Worm (Caenorhabditis elegans) whole organism, L3 larva: ENCODE data around the gene pals-32.

Experiments used
- R02D3.7 ChIP-seq: fragments of 150-350 bp; optimal IDR thresholded peaks from 2 replicates; lab custom pipeline; 2014; ENCODE audit warnings: missing biosample characterization, missing genetic modification characterization
- aly-2 ChIP-seq: fragments of 150-350 bp; optimal IDR thresholded peaks from 2 replicates; lab custom pipeline; 2014; ENCODE audit warnings: missing biosample characterization, missing genetic modification characterization
- ama-1 ChIP-seq: fragments of 150-350 bp; optimal IDR thresholded peaks from 2 replicates; lab custom pipeline; 2018
- ceh-16 ChIP-seq: sonication (generic microtip); optimal IDR thresholded peaks from 2 replicates; lab custom pipeline; 2017; ENCODE audit warnings: missing biosample characterization, missing genetic modification characterization
- ceh-28 ChIP-seq: fragments of 150-350 bp; optimal IDR thresholded peaks from 2 replicates; lab custom pipeline; 2014; ENCODE audit warnings: missing biosample characterization, missing genetic modification reagents, missing genetic modification characterization
- ceh-82 ChIP-seq: fragments of 150-350 bp; optimal IDR thresholded peaks from 2 replicates; lab custom pipeline; 2014; ENCODE audit warnings: missing biosample characterization, missing genetic modification characterization
- daf-12 ChIP-seq: fragments of 150-350 bp; optimal IDR thresholded peaks from 2 replicates; lab custom pipeline; 2014; ENCODE audit warnings: missing biosample characterization, missing genetic modification reagents, missing genetic modification characterization
- egl-5 ChIP-seq: fragments of 150-350 bp; optimal IDR thresholded peaks from 2 replicates; lab custom pipeline; 2017; ENCODE audit warnings: missing biosample characterization, missing genetic modification reagents, missing genetic modification characterization, inconsistent platforms
- elt-2 ChIP-seq: sonication (generic microtip); optimal IDR thresholded peaks from 2 replicates; lab custom pipeline; 2016; ENCODE audit warnings: missing genetic modification reagents, mild to moderate bottlenecking, missing genetic modification characterization, missing compliant biosample characterization
- elt-3 ChIP-seq, 3 experiments: fragments of 150-350 bp in 1 of 3; sonication (generic microtip) in 2 of 3; optimal IDR thresholded peaks; 2 replicates in 2 of 3; 4 replicates in 1 of 3; lab custom pipeline; 2014 to 2017; ENCODE audit warnings: missing biosample characterization in 3 of 3, missing genetic modification characterization in 3 of 3
- eor-1 ChIP-seq, 2 experiments: fragments of 150-350 bp; optimal IDR thresholded peaks; 2 replicates each; lab custom pipeline; 2014 to 2018; ENCODE audit warnings: missing biosample characterization in 2 of 2, missing genetic modification characterization in 2 of 2
- fkh-10 ChIP-seq: sonication (generic microtip); optimal IDR thresholded peaks from 2 replicates; lab custom pipeline; 2017; ENCODE audit warnings: missing biosample characterization, missing genetic modification reagents, missing genetic modification characterization
- fkh-2 ChIP-seq: fragments of 150-350 bp; optimal IDR thresholded peaks from 2 replicates; lab custom pipeline; 2014; ENCODE audit warnings: missing biosample characterization, missing genetic modification reagents, missing genetic modification characterization
- fos-1 ChIP-seq: fragments of 150-350 bp; optimal IDR thresholded peaks from 2 replicates; lab custom pipeline; 2014; ENCODE audit warnings: missing biosample characterization, missing genetic modification characterization
- hmg-11 ChIP-seq: sonication (generic microtip); optimal IDR thresholded peaks from 2 replicates; lab custom pipeline; 2016; ENCODE audit warnings: missing genetic modification characterization, missing compliant biosample characterization
- jun-1 ChIP-seq: fragments of 150-350 bp; optimal IDR thresholded peaks from 2 replicates; lab custom pipeline; 2014; ENCODE audit warnings: missing biosample characterization, missing genetic modification reagents, missing genetic modification characterization
- lin-15B ChIP-seq: fragments of 150-350 bp; optimal IDR thresholded peaks from 2 replicates; lab custom pipeline; 2014; ENCODE audit warnings: missing biosample characterization, missing genetic modification characterization
- lin-39 ChIP-seq: fragments of 150-350 bp; optimal IDR thresholded peaks from 2 replicates; lab custom pipeline; 2018; ENCODE audit warnings: missing biosample characterization, missing genetic modification reagents, missing genetic modification characterization
- lsy-12 ChIP-seq: sonication (generic microtip); optimal IDR thresholded peaks from 2 replicates; lab custom pipeline; 2016; ENCODE audit warnings: mild to moderate bottlenecking, missing genetic modification characterization, missing compliant biosample characterization
- mdl-1 ChIP-seq: fragments of 150-350 bp; optimal IDR thresholded peaks from 2 replicates; lab custom pipeline; 2014; ENCODE audit warnings: missing biosample characterization, missing genetic modification characterization
- mml-1 ChIP-seq: fragments of 150-350 bp; sonication (generic microtip); optimal IDR thresholded peaks from 3 replicates; lab custom pipeline; 2014; ENCODE audit warnings: missing biosample characterization, missing genetic modification characterization
- nfya-1 ChIP-seq: sonication (generic microtip); optimal IDR thresholded peaks from 2 replicates; lab custom pipeline; 2017; ENCODE audit warnings: missing genetic modification characterization, mild to moderate bottlenecking, missing compliant biosample characterization, antibody characterized with exemption, moderate library complexity; ENCODE audit not compliant: insufficient read depth
- nhr-23 ChIP-seq: fragments of 150-350 bp; optimal IDR thresholded peaks from 2 replicates; lab custom pipeline; 2014; ENCODE audit warnings: missing biosample characterization, missing genetic modification reagents, missing genetic modification characterization
- nhr-25 ChIP-seq: sonication (generic microtip); optimal IDR thresholded peaks from 2 replicates; lab custom pipeline; 2017; ENCODE audit warnings: missing biosample characterization, missing genetic modification characterization
- nhr-28 ChIP-seq: fragments of 150-350 bp; optimal IDR thresholded peaks from 2 replicates; lab custom pipeline; 2014; ENCODE audit warnings: missing biosample characterization, missing genetic modification characterization
- pqm-1 ChIP-seq: fragments of 150-350 bp; optimal IDR thresholded peaks from 2 replicates; lab custom pipeline; 2017; ENCODE audit warnings: missing biosample characterization, missing genetic modification characterization, inconsistent platforms
- sea-2 ChIP-seq: fragments of 150-350 bp; sonication (generic microtip); optimal IDR thresholded peaks from 4 replicates; lab custom pipeline; 2014; ENCODE audit warnings: missing biosample characterization, missing genetic modification reagents, missing genetic modification characterization
- skn-1 ChIP-seq: fragments of 150-350 bp; optimal IDR thresholded peaks from 2 replicates; lab custom pipeline; 2014; ENCODE audit warnings: missing biosample characterization, missing genetic modification characterization
- snpc-4 ChIP-seq: fragments of 150-350 bp; optimal IDR thresholded peaks from 2 replicates; lab custom pipeline; 2014; ENCODE audit warnings: missing biosample characterization, missing genetic modification characterization
- unc-39 ChIP-seq: sonication (generic microtip); optimal IDR thresholded peaks from 4 replicates; lab custom pipeline; 2017; ENCODE audit warnings: missing biosample characterization, missing genetic modification characterization
- zag-1 ChIP-seq: fragments of 150-350 bp; optimal IDR thresholded peaks from 2 replicates; lab custom pipeline; 2014; ENCODE audit warnings: missing biosample characterization, missing genetic modification characterization
- ztf-11 ChIP-seq: fragments of 150-350 bp; optimal IDR thresholded peaks from 2 replicates; lab custom pipeline; 2014; ENCODE audit warnings: missing biosample characterization, missing genetic modification characterization
- ztf-4 ChIP-seq: fragments of 150-350 bp; optimal IDR thresholded peaks from 2 replicates; lab custom pipeline; 2014; ENCODE audit warnings: missing biosample characterization, missing genetic modification characterization

pals-32 gene

ce11 chrV:2881016-2881415, 15.4 kb upstream of the pals-32 start, which contains the start of gene ifc-1:
TSS of gene ifc-1 (plus strand) at chrV:2881393.
- TF ChIP-seq elt-2 (tag; lab: Kevin White, UChicago), result peak; percentile 57
- no peak for TF ChIP-seq fos-1
- TF ChIP-seq, all 47 proteins: peak for 1

- TF ChIP-seq ama-1 (lab: Kevin White, UChicago) (no peak), pqm-1 (tag; lab: Kevin White, UChicago) (peak; percentile 10), elt-2 (tag; lab: Kevin White, UChicago) (peak; percentile 40)
Observed at ce11 chrV:2881565-2881964, 14.8 kb upstream of the pals-32 start.

DNA sequence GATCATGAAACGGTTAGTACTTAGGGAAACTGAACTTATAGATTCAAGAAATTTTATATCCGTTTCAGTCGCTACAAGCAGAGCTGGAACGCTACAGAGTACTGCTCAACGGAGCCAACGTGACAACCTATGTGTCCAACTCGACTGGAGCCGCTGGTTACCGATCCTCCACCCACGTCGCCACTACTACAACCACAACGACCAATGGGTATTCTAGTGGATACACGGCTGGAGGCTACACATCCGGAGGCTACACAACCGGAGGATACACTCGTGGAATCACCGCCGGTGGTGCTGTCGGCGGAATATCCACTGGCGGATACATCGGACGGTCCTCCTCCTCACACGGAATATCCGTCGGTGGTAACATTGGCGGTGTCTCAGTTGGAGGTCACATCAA, 13.3 kb upstream of the pals-32 start:
- TF ChIP-seq fkh-2 (tag; lab: Kevin White, UChicago) (no peak), fos-1 (no peak), eor-1 (tag; optimal IDR thresholded peaks at IDR 0.05; lab: Kevin White, UChicago) (no peak), ztf-4 (tag; lab: Kevin White, UChicago) (no peak), sea-2 (no peak), mml-1 (no peak), hmg-11 (tag; lab: Kevin White, UChicago) (no peak), R02D3.7 (tag; lab: Kevin White, UChicago) (no peak), fkh-10 (GFP tag; lab: Kevin White, UChicago) (no peak), daf-12 (tag; lab: Kevin White, UChicago) (no peak), pqm-1 (tag; lab: Kevin White, UChicago) (no peak), ceh-82 (tag; lab: Kevin White, UChicago) (no peak), lin-15B (no peak)
- TF ChIP-seq, all 47 proteins: peak for 0

- TF ChIP-seq ztf-4 (tag; lab: Kevin White, UChicago) (no peak), mml-1 (no peak), aly-2 (tag; lab: Kevin White, UChicago) (no peak), snpc-4 (tag; lab: Kevin White, UChicago) (no peak), ztf-11 (tag; lab: Kevin White, UChicago) (no peak), nfya-1 (no peak), nhr-23 (no peak), eor-1 (tag; optimal IDR thresholded peaks at IDR 0.05; lab: Kevin White, UChicago) (no peak), lin-39 (tag; lab: Kevin White, UChicago) (no peak), elt-3 (tag; optimal IDR thresholded peaks at IDR 0.05; lab: Kevin White, UChicago) (no peak), ceh-16 (tag; lab: Kevin White, UChicago) (no peak), jun-1 (no peak), nhr-28 (tag; lab: Kevin White, UChicago) (no peak), elt-2 (tag; lab: Kevin White, UChicago) (no peak), lsy-12 (no peak), ceh-28 (tag; lab: Kevin White, UChicago) (no peak)
- TF ChIP-seq, all 47 proteins: peak for 0
Observed at ce11 chrV:2884411-2884810, 12.0 kb upstream of the pals-32 start, which contains the start of gene sre-24. TSS of gene sre-24 (plus strand) at chrV:2884711.

DNA sequence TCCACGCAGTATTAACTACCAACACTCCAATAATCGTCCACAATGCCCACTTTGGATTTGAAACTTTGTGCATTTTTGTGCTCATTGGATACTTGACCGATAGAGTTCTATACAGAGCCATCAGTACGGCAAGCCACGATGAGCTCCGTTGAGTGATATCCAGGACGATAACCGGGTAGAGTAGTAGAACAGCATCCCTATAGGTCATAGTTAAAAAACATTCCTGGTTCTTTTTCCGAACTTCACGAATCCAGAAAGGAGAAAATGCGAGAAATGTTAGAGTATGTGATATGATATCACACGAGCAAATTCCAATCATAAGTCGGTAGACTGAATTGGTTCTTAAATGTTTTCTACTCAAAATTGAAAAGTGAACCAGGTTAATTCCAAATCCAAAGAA, 8.1 kb upstream of the pals-32 start:
- no peak for TF ChIP-seq skn-1 (tag; lab: Kevin White, UChicago)
- no peak for TF ChIP-seq elt-2 (tag; lab: Kevin White, UChicago)
- no peak for TF ChIP-seq lin-39 (tag; lab: Kevin White, UChicago)
- TF ChIP-seq ceh-16 (tag; lab: Kevin White, UChicago), result no peak
- TF ChIP-seq fkh-10 (GFP tag; lab: Kevin White, UChicago), result no peak
- TF ChIP-seq egl-5 (tag; lab: Kevin White, UChicago), result no peak
- TF ChIP-seq zag-1, result no peak
- no peak for TF ChIP-seq mdl-1
- no peak for TF ChIP-seq ztf-11 (tag; lab: Kevin White, UChicago)
- TF ChIP-seq nhr-25 (tag; lab: Kevin White, UChicago), result no peak
- TF ChIP-seq nhr-28 (tag; lab: Kevin White, UChicago), result no peak
- TF ChIP-seq fkh-2 (tag; lab: Kevin White, UChicago), result no peak
- TF ChIP-seq sea-2, result no peak
- TF ChIP-seq jun-1, result no peak
- TF ChIP-seq unc-39 (tag; lab: Kevin White, UChicago), result no peak
- TF ChIP-seq eor-1 (tag; optimal IDR thresholded peaks at IDR 0.05; lab: Kevin White, UChicago), result no peak
- no peak for TF ChIP-seq hmg-11 (tag; lab: Kevin White, UChicago)
- no peak for TF ChIP-seq elt-3 (tag; optimal IDR thresholded peaks at IDR 0.05; lab: Kevin White, UChicago)
- TF ChIP-seq, all 47 proteins: peak for 0
